Worm (Caenorhabditis elegans) whole organism, young adult: ENCODE data around the gene F59A7.14.

Experiments
- B0336.3 ChIP-seq: fragments of 200-800 bp; sonication (Bioruptor generic); IDR thresholded peaks from 2 replicates; pipeline ENCODE4 v1.3.6; 2022; ENCODE audit warnings: missing genetic modification characterization, missing compliant biosample characterization
- F23B12.7 ChIP-seq: sonication (generic microtip); optimal IDR thresholded peaks from 2 replicates; lab custom pipeline; 2017; ENCODE audit warnings: missing genetic modification characterization, mild to moderate bottlenecking, missing compliant biosample characterization, antibody characterized with exemption, moderate library complexity; ENCODE audit not compliant: insufficient read depth
- F33H1.4 ChIP-seq: fragments of 200-800 bp; sonication (Bioruptor generic); IDR thresholded peaks from 2 replicates; pipeline ENCODE4 v1.3.6; 2022; ENCODE audit warnings: missing genetic modification reagents, missing genetic modification characterization, missing compliant biosample characterization
- F57C9.4 ChIP-seq: sonication (generic microtip); optimal IDR thresholded peaks from 2 replicates; lab custom pipeline; 2017; ENCODE audit warnings: mild to moderate bottlenecking, missing genetic modification characterization, missing compliant biosample characterization
- T07F8.4 ChIP-seq: sonication (generic microtip); optimal IDR thresholded peaks from 2 replicates; lab custom pipeline; 2016; ENCODE audit warnings: mild to moderate bottlenecking, missing genetic modification characterization, moderate library complexity, missing compliant biosample characterization
- Y53F4B.3 ChIP-seq: fragments of 200-800 bp; sonication (Bioruptor generic); IDR thresholded peaks from 2 replicates; pipeline ENCODE4 v1.3.6; 2022; ENCODE audit warnings: missing genetic modification reagents, missing genetic modification characterization, missing compliant biosample characterization
- Y95B8A.8 ChIP-seq: fragments of 200-800 bp; sonication (Bioruptor generic); IDR thresholded peaks from 2 replicates; pipeline ENCODE4 v1.3.6; 2022; ENCODE audit warnings: missing genetic modification reagents, missing genetic modification characterization, missing compliant biosample characterization
- akir-1 ChIP-seq: fragments of 200-800 bp; sonication (Bioruptor generic); optimal IDR thresholded peaks from 2 replicates; lab custom pipeline; 2018; ENCODE audit warnings: mild to moderate bottlenecking, missing genetic modification characterization, moderate library complexity, missing compliant biosample characterization
- ama-1 ChIP-seq, 3 experiments: fragments of 150-350 bp in 1 of 3; sonication (generic microtip) in 2 of 3; optimal IDR thresholded peaks; 2 replicates each; lab custom pipeline; 2014 to 2018; ENCODE audit warnings: missing biosample characterization in 2 of 3, missing genetic modification characterization in 2 of 3, missing genetic modification reagents in 2 of 3
- athp-1 ChIP-seq: sonication (generic microtip); optimal IDR thresholded peaks from 2 replicates; lab custom pipeline; 2017; ENCODE audit warnings: mild to moderate bottlenecking, missing genetic modification characterization, missing compliant biosample characterization
- attf-3 ChIP-seq: fragments of 200-800 bp; sonication (Bioruptor generic); conservative IDR thresholded peaks from 2 replicates; pipeline ENCODE4 v1.3.6; 2022; ENCODE audit warnings: missing genetic modification reagents, missing genetic modification characterization, missing compliant biosample characterization
- attf-6 ChIP-seq: fragments of 200-800 bp; sonication (Bioruptor generic); IDR thresholded peaks from 2 replicates; pipeline ENCODE4 v1.3.6; 2022; ENCODE audit warnings: missing genetic modification reagents, missing genetic modification characterization, missing compliant biosample characterization
- bed-1 ChIP-seq: fragments of 200-800 bp; sonication (Bioruptor generic); IDR thresholded peaks from 2 replicates; pipeline ENCODE4 v1.3.6; 2022; ENCODE audit warnings: missing genetic modification reagents, missing genetic modification characterization, missing compliant biosample characterization
- cebp-1 ChIP-seq, 2 experiments: fragments of 200-800 bp in 1 of 2; sonication (Bioruptor generic) in 1 of 2; sonication (generic microtip) in 1 of 2; IDR thresholded peaks in 1 of 2; optimal IDR thresholded peaks in 1 of 2; 2 replicates each; pipeline versions ENCODE4 v1.3.6 to Lab custom; 2017 to 2022; ENCODE audit warnings: missing compliant biosample characterization in 2 of 2, missing genetic modification characterization in 2 of 2, mild to moderate bottlenecking in 1 of 2, missing genetic modification reagents in 1 of 2, moderate library complexity in 1 of 2
- cebp-2 ChIP-seq: fragments of 200-800 bp; sonication (Bioruptor generic); IDR thresholded peaks from 2 replicates; pipeline ENCODE4 v1.3.6; 2022; ENCODE audit warnings: missing genetic modification characterization, missing compliant biosample characterization
- ceh-40 ChIP-seq: fragments of 200-800 bp; sonication (Bioruptor generic); IDR thresholded peaks from 2 replicates; pipeline ENCODE4 v1.3.6; 2022; ENCODE audit warnings: missing genetic modification characterization, missing compliant biosample characterization
- dox-1 ChIP-seq: fragments of 200-800 bp; sonication (Bioruptor generic); IDR thresholded peaks from 2 replicates; pipeline ENCODE4 v1.3.6; 2022; ENCODE audit warnings: missing genetic modification reagents, missing genetic modification characterization, missing compliant biosample characterization
- dpl-1 ChIP-seq: fragments of 150-350 bp; optimal IDR thresholded peaks from 2 replicates; lab custom pipeline; 2014; ENCODE audit warnings: missing biosample characterization, missing genetic modification reagents, missing genetic modification characterization
- egrh-3 ChIP-seq: fragments of 200-800 bp; sonication (Bioruptor generic); IDR thresholded peaks from 2 replicates; pipeline ENCODE4 v1.3.6; 2022; ENCODE audit warnings: missing genetic modification reagents, missing genetic modification characterization, missing compliant biosample characterization
- ekl-4 ChIP-seq: fragments of 200-800 bp; sonication (Bioruptor generic); IDR thresholded peaks from 2 replicates; pipeline ENCODE4 v1.3.6; 2022; ENCODE audit warnings: missing genetic modification reagents, missing genetic modification characterization, missing compliant biosample characterization
- hmg-1.2 ChIP-seq: fragments of 200-800 bp; sonication (Bioruptor generic); IDR thresholded peaks from 2 replicates; pipeline ENCODE4 v1.3.6; 2022; ENCODE audit warnings: missing genetic modification reagents, missing genetic modification characterization, missing compliant biosample characterization
- hsf-1 ChIP-seq: fragments of 200-800 bp; sonication (Bioruptor generic); IDR thresholded peaks from 2 replicates; pipeline ENCODE4 v1.3.6; 2022; ENCODE audit warnings: missing genetic modification reagents, missing genetic modification characterization, missing compliant biosample characterization
- let-607 ChIP-seq, 2 experiments: fragments of 200-800 bp in 1 of 2; sonication (Bioruptor generic) in 1 of 2; sonication (generic microtip) in 1 of 2; optimal IDR thresholded peaks; 2 replicates each; lab custom pipeline; 2016 to 2018; ENCODE audit warnings: mild to moderate bottlenecking in 2 of 2, missing compliant biosample characterization in 2 of 2, missing genetic modification characterization in 2 of 2, moderate library complexity in 2 of 2, missing genotype in 1 of 2
- lin-26 ChIP-seq: fragments of 200-800 bp; sonication (Bioruptor generic); IDR thresholded peaks from 2 replicates; pipeline ENCODE4 v1.3.6; 2022; ENCODE audit warnings: missing genetic modification reagents, missing genetic modification characterization, missing compliant biosample characterization
- lin-40 ChIP-seq: sonication (generic microtip); optimal IDR thresholded peaks from 2 replicates; lab custom pipeline; 2016; ENCODE audit warnings: missing genetic modification characterization, mild to moderate bottlenecking, missing compliant biosample characterization, missing genotype, missing genetic modification reagents
- lin-54 ChIP-seq: fragments of 200-800 bp; sonication (Bioruptor generic); optimal IDR thresholded peaks from 2 replicates; lab custom pipeline; 2018; ENCODE audit warnings: mild to moderate bottlenecking, missing genetic modification characterization, missing compliant biosample characterization
- lsl-1 ChIP-seq: fragments of 200-800 bp; sonication (Bioruptor generic); optimal IDR thresholded peaks from 2 replicates; lab custom pipeline; 2018; ENCODE audit warnings: mild to moderate bottlenecking, missing genetic modification characterization, moderate library complexity, missing compliant biosample characterization
- madf-3 ChIP-seq: fragments of 200-800 bp; sonication (Bioruptor generic); IDR thresholded peaks from 2 replicates; pipeline ENCODE4 v1.3.6; 2022; ENCODE audit warnings: missing genetic modification reagents, missing genetic modification characterization, missing compliant biosample characterization
- madf-6 ChIP-seq: fragments of 200-800 bp; sonication (Bioruptor generic); IDR thresholded peaks from 2 replicates; pipeline ENCODE4 v1.3.6; 2022; ENCODE audit warnings: missing genetic modification reagents, missing genetic modification characterization, missing compliant biosample characterization
- madf-8 ChIP-seq: fragments of 200-800 bp; sonication (Bioruptor generic); conservative IDR thresholded peaks from 2 replicates; pipeline ENCODE4 v1.3.6; 2022; ENCODE audit warnings: missing genetic modification reagents, missing genetic modification characterization, missing compliant biosample characterization
- mxl-1 ChIP-seq: sonication (generic microtip); optimal IDR thresholded peaks from 2 replicates; lab custom pipeline; 2016; ENCODE audit warnings: missing genetic modification characterization, missing compliant biosample characterization
- nfyb-1 ChIP-seq: fragments of 200-800 bp; sonication (Bioruptor generic); IDR thresholded peaks from 2 replicates; pipeline ENCODE4 v1.3.6; 2022; ENCODE audit warnings: missing genetic modification reagents, missing genetic modification characterization, missing compliant biosample characterization
- nhr-80 ChIP-seq: sonication (generic microtip); optimal IDR thresholded peaks from 2 replicates; lab custom pipeline; 2016; ENCODE audit warnings: missing genetic modification characterization, missing compliant biosample characterization
- snpc-1.3 ChIP-seq: sonication (generic microtip); optimal IDR thresholded peaks from 2 replicates; lab custom pipeline; 2017; ENCODE audit warnings: missing genetic modification characterization, mild to moderate bottlenecking, missing compliant biosample characterization, antibody characterized with exemption, moderate library complexity, missing genotype, missing genetic modification reagents; ENCODE audit not compliant: insufficient read depth
- snpc-3.4 ChIP-seq: sonication (generic microtip); optimal IDR thresholded peaks from 2 replicates; lab custom pipeline; 2017; ENCODE audit warnings: missing genetic modification characterization, mild to moderate bottlenecking, missing compliant biosample characterization, antibody characterized with exemption, moderate library complexity, missing genotype, missing genetic modification reagents
- snpc-4 ChIP-seq, 5 experiments: fragments of 150-350 bp in 1 of 5; sonication (generic microtip) in 4 of 5; optimal IDR thresholded peaks; 2 replicates each; lab custom pipeline; 2014 to 2018; ENCODE audit warnings: missing genetic modification characterization in 5 of 5, missing biosample characterization in 3 of 5, antibody characterized with exemption in 2 of 5, mild to moderate bottlenecking in 2 of 5, missing compliant biosample characterization in 2 of 5, missing genotype in 2 of 5, moderate library complexity in 2 of 5, missing genetic modification reagents in 1 of 5
- tbp1 ChIP-seq: fragments of 200-800 bp; sonication (Bioruptor generic); optimal IDR thresholded peaks from 2 replicates; lab custom pipeline; 2018; ENCODE audit warnings: mild to moderate bottlenecking, missing genetic modification characterization, missing compliant biosample characterization
- zfh-2 ChIP-seq: fragments of 200-800 bp; sonication (Bioruptor generic); conservative IDR thresholded peaks from 2 replicates; pipeline ENCODE4 v1.3.6; 2022; ENCODE audit warnings: missing genetic modification reagents, missing genetic modification characterization, missing compliant biosample characterization
- zim-3 ChIP-seq: sonication (generic microtip); optimal IDR thresholded peaks from 2 replicates; lab custom pipeline; 2017; ENCODE audit warnings: mild to moderate bottlenecking, missing genetic modification characterization, moderate library complexity, missing compliant biosample characterization

Gene F59A7.14

DNA sequence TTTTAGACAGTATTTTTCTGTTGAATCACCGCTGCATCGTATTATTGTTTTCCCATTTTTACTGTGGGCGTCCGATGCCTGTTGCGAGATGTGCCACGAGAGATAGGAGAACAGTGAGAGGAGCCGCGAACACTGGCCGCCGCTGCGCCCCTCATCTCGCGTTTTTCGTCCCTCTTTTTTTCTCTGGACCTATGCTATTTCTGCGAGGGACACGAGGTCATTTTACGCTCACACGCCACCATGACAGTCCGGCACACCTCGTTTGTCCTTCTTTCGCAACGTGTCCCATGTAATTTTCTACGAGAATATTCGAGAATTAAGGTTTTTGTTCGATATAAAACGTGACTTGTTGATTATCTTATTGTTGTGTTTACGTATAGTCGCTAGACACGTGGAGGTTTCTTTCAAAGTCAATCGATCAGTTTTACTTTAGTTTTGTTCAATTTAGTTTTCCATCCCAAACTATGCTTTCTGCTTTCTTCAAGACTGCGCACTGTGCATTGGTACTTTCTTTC, 49.3 kb downstream of the F59A7.14 start, which contains the start of gene lbp-9 (continued):
- 0 out of 2 replicates have a peak, but pooled peaks have one; percentile 46 for TF ChIP-seq nfyb-1
- TF ChIP-seq hmg-1.2 (GFP tag; lab: Robert Waterston, UW), result peak; percentile 76; the same call in 1 of the 2 replicates
- TF ChIP-seq egrh-3, result peak; percentile 41
- peak in 1 of 2 experiments; percentile 30 for TF ChIP-seq let-607 (tag; optimal IDR thresholded peaks at IDR 0.05; lab: Kevin White, UChicago)
- peak; percentile 60 for TF ChIP-seq T07F8.4 (tag; lab: Kevin White, UChicago)
- TF ChIP-seq athp-1 (tag; lab: Kevin White, UChicago), result peak; percentile 0
- TF ChIP-seq Y95B8A.8 (GFP tag; lab: Robert Waterston, UW), result peak; percentile 42; the same call in 1 of the 2 replicates
- TF ChIP-seq F57C9.4, result no peak
- TF ChIP-seq B0336.3, result peak; percentile 38; the same call in 1 of the 2 replicates
- peak; percentile 80 for TF ChIP-seq ceh-40 (GFP tag; lab: Robert Waterston, UW)
- no peak for TF ChIP-seq akir-1 (GFP tag; lab: Kevin White, UChicago)
- TF ChIP-seq F23B12.7 (tag; lab: Kevin White, UChicago), result no peak
- TF ChIP-seq zim-3, result peak; percentile 33
- TF ChIP-seq ama-1 (optimal IDR thresholded peaks at IDR 0.05; lab: Kevin White, UChicago), result peak; percentile 34
- no peak for TF ChIP-seq ama-1 (GFP tag; optimal IDR thresholded peaks at IDR 0.05; lab: Kevin White, UChicago)
- peak; percentile 67; the same call in 1 of the 2 replicates for TF ChIP-seq dox-1 (GFP tag; lab: Robert Waterston, UW)
- TF ChIP-seq hsf-1 (GFP tag; lab: Robert Waterston, UW), result peak; percentile 77
- TF ChIP-seq dpl-1 (GFP tag; lab: Kevin White, UChicago), result no peak

- TF ChIP-seq F23B12.7 (tag; lab: Kevin White, UChicago) (no peak), snpc-1.3 (peak; percentile 28), ekl-4 (peak; percentile 58), lin-40 (no peak), bed-1 (GFP tag; lab: Robert Waterston, UW) (no peak), madf-6 (GFP tag; lab: Robert Waterston, UW) (peak; percentile 50), tbp1 (GFP tag; lab: Kevin White, UChicago) (peak; percentile 8), madf-8 (no peak), Y53F4B.3 (GFP tag; lab: Robert Waterston, UW) (no peak), lin-26 (GFP tag; lab: Robert Waterston, UW) (peak; percentile 7; the same call in 1 of the 2 replicates), nhr-80 (tag; lab: Kevin White, UChicago) (no peak), snpc-4 (GFP tag; optimal IDR thresholded peaks at IDR 0.05; lab: Kevin White, UChicago) (no peak), snpc-4 (tag; optimal IDR thresholded peaks at IDR 0.05; lab: Kevin White, UChicago) (no peak), cebp-2 (GFP tag; lab: Robert Waterston, UW) (no peak), mxl-1 (tag; lab: Kevin White, UChicago) (peak; percentile 8), madf-3 (GFP tag; lab: Robert Waterston, UW) (peak; percentile 52; the same call in 1 of the 2 replicates), dox-1 (GFP tag; lab: Robert Waterston, UW) (peak; percentile 32; the same call in 1 of the 2 replicates), attf-6 (0 out of 2 replicates have a peak, but pooled peaks have one; percentile 40), F33H1.4 (GFP tag; lab: Robert Waterston, UW) (0 out of 2 replicates have a peak, but pooled peaks have one; percentile 7), snpc-3.4 (tag; lab: Kevin White, UChicago) (peak; percentile 13), cebp-1 (GFP tag; IDR thresholded peaks at IDR 0.05; lab: Robert Waterston, UW) (no peak), cebp-1 (tag; optimal IDR thresholded peaks at IDR 0.05; lab: Kevin White, UChicago) (no peak), attf-3 (no peak), lsl-1 (no peak), zfh-2 (peak; percentile 62), egrh-3 (no peak), lin-54 (GFP tag; lab: Kevin White, UChicago) (no peak)
These were observed 50.1 kb downstream of the F59A7.14 start for ce11 chrV:2068728-2069443.
